Worm (Caenorhabditis elegans) whole organism, mixed stage, embryonic: ENCODE data around the gene ZK563.2.

ENCODE experiments used
- cnd-1 ChIP-seq: fragments of 200-800 bp; sonication (Bioruptor generic); optimal IDR thresholded peaks from 2 replicates; lab custom pipeline; 2018; ENCODE audit warnings: mild to moderate bottlenecking, missing genetic modification characterization, missing compliant biosample characterization
- mab-5 ChIP-seq: fragments of 150-350 bp; optimal IDR thresholded peaks from 2 replicates; lab custom pipeline; 2014; ENCODE audit warnings: missing biosample characterization, missing genetic modification characterization

DNA sequence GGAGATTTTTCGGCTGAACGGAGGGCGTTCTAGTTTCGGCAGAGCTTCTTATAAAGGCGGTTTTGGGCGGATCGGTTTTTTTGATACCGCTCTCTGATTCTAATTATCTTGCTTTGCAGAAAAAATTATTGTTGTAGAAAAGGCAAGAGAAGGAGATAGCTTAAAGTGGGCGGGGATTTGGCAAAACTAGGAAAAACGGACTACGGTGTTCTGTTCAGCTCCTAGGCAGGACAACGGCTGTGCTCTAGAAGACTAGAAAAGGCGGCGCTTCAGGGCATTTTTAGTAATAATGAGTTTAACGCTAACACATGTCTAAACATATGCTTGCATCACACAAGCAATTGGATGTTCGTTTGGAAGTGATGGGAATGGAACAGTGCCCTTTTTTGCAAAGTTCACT, 50.3 kb downstream of the ZK563.2 start, which contains the start of gene C04F6.7:
- TF ChIP-seq mab-5 (tag; lab: Kevin White, UChicago): no peak
- no peak for TF ChIP-seq cnd-1 (tag; lab: Kevin White, UChicago)
